Worm (Caenorhabditis elegans): Measurements from ENCODE around the gene fbxa-182.

DNA sequence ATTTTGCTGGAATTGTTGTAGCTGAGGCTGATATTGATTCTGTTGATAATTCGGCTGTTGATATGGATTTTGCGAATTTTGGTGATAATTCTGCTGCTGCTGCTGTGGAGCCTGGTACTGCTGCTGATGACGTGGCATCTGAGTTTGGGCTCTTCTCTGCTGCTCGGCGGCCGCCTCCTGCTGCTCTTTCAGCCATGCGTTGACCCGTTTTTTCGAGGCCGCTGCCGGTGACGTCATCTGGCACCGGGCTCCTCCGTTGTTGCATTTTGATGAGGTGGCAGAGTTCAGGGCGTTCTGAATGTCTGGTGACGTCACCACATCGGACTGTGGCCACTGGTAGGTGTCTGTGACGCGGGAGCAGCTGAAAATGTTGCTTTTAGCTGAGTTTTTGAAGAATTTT is 44.4 kb upstream of the fbxa-182 start:
- no peak for TF ChIP-seq tbx-11 (GFP tag; IDR thresholded peaks at IDR 0.05)
- TF ChIP-seq aly-1 (tag; optimal IDR thresholded peaks at IDR 0.05): no peak
- TF ChIP-seq pes-1 (GFP tag; IDR thresholded peaks at IDR 0.05): no peak
- TF ChIP-seq tra-4 (tag; optimal IDR thresholded peaks at IDR 0.05): no peak
- no peak for TF ChIP-seq F13C5.2 (tag; optimal IDR thresholded peaks at IDR 0.05)
- no peak for TF ChIP-seq ceh-13 (GFP tag; optimal IDR thresholded peaks at IDR 0.05)
- no peak for TF ChIP-seq flt-1 (GFP tag; IDR thresholded peaks at IDR 0.05)
- no peak for TF ChIP-seq ama-1 (optimal IDR thresholded peaks at IDR 0.05)
- TF ChIP-seq tbx-37 (GFP tag; conservative IDR thresholded peaks at IDR 0.05): no peak
- no peak for TF ChIP-seq hnd-1 (tag; optimal IDR thresholded peaks at IDR 0.05)
- TF ChIP-seq ets-7 (tag; optimal IDR thresholded peaks at IDR 0.05): no peak
- TF ChIP-seq B0310.2 (tag; optimal IDR thresholded peaks at IDR 0.05): no peak
- TF ChIP-seq ceh-36 (tag; optimal IDR thresholded peaks at IDR 0.05): no peak
- TF ChIP-seq hmg-4 (GFP tag; optimal IDR thresholded peaks at IDR 0.05): no peak
